Fruit fly (Drosophila melanogaster) S2 (cell line): ENCODE measurements around the gene Dtg.

ENCODE experiments used
- CG8478 ChIP-seq: fragments of >200 bp; optimal IDR thresholded peaks from 2 replicates; lab custom pipeline; 2018
- CTCF ChIP-seq, 2 experiments: fragments of >200 bp; optimal IDR thresholded peaks; 2 replicates each; lab custom pipeline; 2018

Dtg gene

dm6 chr3R:12676160-12676559, 28.3 kb downstream of the Dtg start, which contains the start of gene CG43630:
TSS of gene CG43630 (minus strand) at chr3R:12676260.
- TF ChIP-seq CG8478 (lab: Kevin White, UChicago), result no peak
- no peak for TF ChIP-seq CTCF (optimal IDR thresholded peaks at IDR 0.05; lab: Kevin White, UChicago)

- TF ChIP-seq CG8478 (lab: Kevin White, UChicago) (no peak), CTCF (optimal IDR thresholded peaks at IDR 0.05; lab: Kevin White, UChicago) (no peak)
These were observed 31.0 kb downstream of the Dtg start, which contains the start of gene mbo for dm6 chr3R:12678850-12679249. TSS of gene mbo (minus strand) at chr3R:12679052.

dm6 chr3R:12681275-12681674, 33.4 kb downstream of the Dtg start, which contains the start of gene Cyp313a4:
TSS of gene Cyp313a4 (minus strand) at chr3R:12681375.
- TF ChIP-seq CG8478 (lab: Kevin White, UChicago), result no peak
- no peak for TF ChIP-seq CTCF (optimal IDR thresholded peaks at IDR 0.05; lab: Kevin White, UChicago)

- TF ChIP-seq CG8478 (lab: Kevin White, UChicago) (no peak), CTCF (optimal IDR thresholded peaks at IDR 0.05; lab: Kevin White, UChicago) (no peak)
These were observed 37.4 kb downstream of the Dtg start for dm6 chr3R:12685290-12685689.

- no peak for TF ChIP-seq CG8478 (lab: Kevin White, UChicago)
- TF ChIP-seq CTCF (optimal IDR thresholded peaks at IDR 0.05; lab: Kevin White, UChicago), result no peak
These were observed 40.3 kb downstream of the Dtg start for dm6 chr3R:12688116-12688515.

- TF ChIP-seq CG8478 (lab: Kevin White, UChicago) (no peak), CTCF (optimal IDR thresholded peaks at IDR 0.05; lab: Kevin White, UChicago) (no peak)
These were observed 41.0 kb downstream of the Dtg start, which contains the start of gene kar for dm6 chr3R:12688672-12689417. TSS of gene kar (minus strand) at chr3R:12689367.

dm6 chr3R:12691422-12692101, 43.7 kb downstream of the Dtg start, which contains the start of gene Arp1:
TSS of gene Arp1 (plus strand) at chr3R:12691743.
- TF ChIP-seq CTCF (optimal IDR thresholded peaks at IDR 0.05; lab: Kevin White, UChicago) (no peak), CG8478 (lab: Kevin White, UChicago) (no peak)

- TF ChIP-seq CG8478 (lab: Kevin White, UChicago) (no peak), CTCF (optimal IDR thresholded peaks at IDR 0.05; lab: Kevin White, UChicago) (no peak)
These were observed 44.6 kb downstream of the Dtg start, which contains the start of gene CG31347 for dm6 chr3R:12692497-12692896. TSS of gene CG31347 (minus strand) at chr3R:12692597.

dm6 chr3R:12694742-12695141, 46.9 kb downstream of the Dtg start, which contains the start of the genes CG14391 and NijC:
TSS of gene CG14391 (minus strand) at chr3R:12694842.
TSS of gene NijC (plus strand) at chr3R:12695129.
- no peak for TF ChIP-seq CTCF (optimal IDR thresholded peaks at IDR 0.05; lab: Kevin White, UChicago)
- no peak for TF ChIP-seq CG8478 (lab: Kevin White, UChicago)

- TF ChIP-seq CTCF (optimal IDR thresholded peaks at IDR 0.05; lab: Kevin White, UChicago), result no peak
- TF ChIP-seq CG8478 (lab: Kevin White, UChicago), result no peak
These were observed 49.2 kb downstream of the Dtg start, which contains the start of gene Past1 for dm6 chr3R:12697022-12697421. TSS of gene Past1 (plus strand) at chr3R:12697322.

- TF ChIP-seq CG8478 (lab: Kevin White, UChicago) (no peak), CTCF (optimal IDR thresholded peaks at IDR 0.05; lab: Kevin White, UChicago) (no peak)
These were observed 49.7 kb downstream of the Dtg start for dm6 chr3R:12697571-12698039.

- TF ChIP-seq CG8478 (lab: Kevin White, UChicago), result no peak
- TF ChIP-seq CTCF (optimal IDR thresholded peaks at IDR 0.05; lab: Kevin White, UChicago), result no peak
These were observed 50.5 kb downstream of the Dtg start for dm6 chr3R:12698363-12698762.

dm6 chr3R:12699620-12700378, 51.9 kb downstream of the Dtg start:
- TF ChIP-seq CTCF (optimal IDR thresholded peaks at IDR 0.05; lab: Kevin White, UChicago) (no peak), CG8478 (lab: Kevin White, UChicago) (no peak)

- TF ChIP-seq CTCF (optimal IDR thresholded peaks at IDR 0.05; lab: Kevin White, UChicago) (no peak), CG8478 (lab: Kevin White, UChicago) (no peak)
These were observed 52.6 kb downstream of the Dtg start for dm6 chr3R:12700454-12700853.
